Fruit fly (Drosophila melanogaster): ENCODE measurements around the gene RfC38.

The RfC38 gene

DNA sequence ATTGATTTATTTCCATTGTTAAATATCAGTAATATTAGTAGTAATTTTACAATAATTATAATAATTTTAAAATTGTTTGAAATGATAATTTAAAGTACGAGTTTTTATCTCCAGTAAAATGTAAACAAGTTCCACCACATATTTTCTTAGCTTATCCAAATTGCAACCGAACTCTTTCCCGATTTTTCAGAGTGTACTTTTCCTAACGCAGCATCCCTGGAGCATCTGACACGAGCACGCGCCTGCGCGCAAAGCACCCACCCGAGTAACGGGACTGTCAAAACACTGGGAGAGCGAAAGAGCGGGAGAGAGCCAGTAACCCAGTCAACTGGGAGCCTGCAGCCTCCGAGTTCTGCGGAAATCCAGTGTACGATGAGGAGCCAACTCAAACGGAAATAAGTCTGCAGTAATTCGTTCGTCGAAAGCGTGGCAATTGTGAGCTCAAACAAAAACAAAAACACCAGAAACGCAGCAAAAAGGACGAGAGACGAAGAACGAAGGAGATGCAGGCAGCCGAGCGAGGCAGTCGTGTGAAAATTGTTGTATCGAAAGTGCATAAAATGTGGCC, 44.0 kb downstream of the RfC38 start, which contains the start of gene CG16854 (continued):
- TF ChIP-seq CG16815 (GFP tag; optimal IDR thresholded peaks at IDR 0.05), result no peak
- TF ChIP-seq CG8924 (tag; optimal IDR thresholded peaks at IDR 0.05), result no peak
- no peak for TF ChIP-seq MBD-R2 (GFP tag; IDR thresholded peaks at IDR 0.05)
- peak; percentile 23; the same call in 1 of the 2 replicates for TF ChIP-seq seq (GFP tag; IDR thresholded peaks at IDR 0.05)
- no peak for TF ChIP-seq CG2116 (GFP tag; optimal IDR thresholded peaks at IDR 0.05)
- no peak for TF ChIP-seq CG31441 (GFP tag; IDR thresholded peaks at IDR 0.05)
- no peak for TF ChIP-seq CG12744 (GFP tag; optimal IDR thresholded peaks at IDR 0.05)
- no peak for TF ChIP-seq CG9797 (GFP tag; optimal IDR thresholded peaks at IDR 0.05)
- no peak for TF ChIP-seq slou (GFP tag; optimal IDR thresholded peaks at IDR 0.05)
- no peak for TF ChIP-seq CTCF (GFP tag; optimal IDR thresholded peaks at IDR 0.05)
- 0 out of 2 replicates have a peak, but pooled peaks have one; percentile 44 for TF ChIP-seq bowl (GFP tag; IDR thresholded peaks at IDR 0.05)
- TF ChIP-seq her (GFP tag; optimal IDR thresholded peaks at IDR 0.05), result no peak
- no peak for TF ChIP-seq Dp (GFP tag; optimal IDR thresholded peaks at IDR 0.05)
- TF ChIP-seq CG7928 (GFP tag; optimal IDR thresholded peaks at IDR 0.05), result peak; percentile 83
- TF ChIP-seq CG1024 (GFP tag; IDR thresholded peaks at IDR 0.05), result no peak
- peak; percentile 1 for TF ChIP-seq Xbp1 (GFP tag; optimal IDR thresholded peaks at IDR 0.05)
- peak; percentile 18 for TF ChIP-seq Hmr (GFP tag; optimal IDR thresholded peaks at IDR 0.05)
- TF ChIP-seq C15 (GFP tag; IDR thresholded peaks at IDR 0.05), result no peak
- TF ChIP-seq CG7963 (GFP tag; IDR thresholded peaks at IDR 0.05; ENCODE audit: partially characterized antibody), result no peak
- TF ChIP-seq pnt (GFP tag; optimal IDR thresholded peaks at IDR 0.05), result no peak
- TF ChIP-seq CG1602 (GFP tag; optimal IDR thresholded peaks at IDR 0.05), result no peak
- TF ChIP-seq cg (GFP tag; optimal IDR thresholded peaks at IDR 0.05), result no peak
- no peak for TF ChIP-seq Aef1 (GFP tag; IDR thresholded peaks at IDR 0.05)
- peak; percentile 18; the same call in 1 of the 4 replicates for TF ChIP-seq Gug (GFP tag; IDR thresholded peaks at IDR 0.05)
- peak; percentile 27; the same call in 1 of the 3 replicates for TF ChIP-seq ci (GFP tag; IDR thresholded peaks at IDR 0.05)
- TF ChIP-seq pb (GFP tag; optimal IDR thresholded peaks at IDR 0.05), result no peak
- no peak for TF ChIP-seq Poxn (GFP tag; IDR thresholded peaks at IDR 0.05)
- TF ChIP-seq CG3995 (GFP tag; optimal IDR thresholded peaks at IDR 0.05), result no peak
- no peak for TF ChIP-seq ac (GFP tag; optimal IDR thresholded peaks at IDR 0.05)
- TF ChIP-seq ro (GFP tag; IDR thresholded peaks at IDR 0.05), result no peak
- TF ChIP-seq Lim3 (GFP tag; IDR thresholded peaks at IDR 0.05), result no peak
- TF ChIP-seq D (optimal IDR thresholded peaks at IDR 0.05), result no peak
- TF ChIP-seq D (GFP tag; optimal IDR thresholded peaks at IDR 0.05), result no peak
- TF ChIP-seq ase (GFP tag; IDR thresholded peaks at IDR 0.05), result 0 out of 3 replicates have a peak, but pooled peaks have one; percentile 8
- no peak for TF ChIP-seq bsh (GFP tag; optimal IDR thresholded peaks at IDR 0.05)
- no peak for TF ChIP-seq twi (tag; optimal IDR thresholded peaks at IDR 0.05)
- no peak for TF ChIP-seq kah (GFP tag; optimal IDR thresholded peaks at IDR 0.05)
- TF ChIP-seq slbo (GFP tag; IDR thresholded peaks at IDR 0.05), result peak; percentile 60; the same call in 1 of the 2 replicates
- peak; percentile 34 for TF ChIP-seq gem (tag; optimal IDR thresholded peaks at IDR 0.05)
- TF ChIP-seq caup (GFP tag; optimal IDR thresholded peaks at IDR 0.05; ENCODE audit: severe bottlenecking), result no peak
- peak; percentile 13 for TF ChIP-seq CG30403 (GFP tag; optimal IDR thresholded peaks at IDR 0.05)
- no peak for TF ChIP-seq Eip74EF (GFP tag; optimal IDR thresholded peaks at IDR 0.05)
- TF ChIP-seq CG18599 (GFP tag; optimal IDR thresholded peaks at IDR 0.05), result peak; percentile 47
- peak; percentile 35; the same call in 1 of the 2 replicates for TF ChIP-seq NFAT (GFP tag; IDR thresholded peaks at IDR 0.05)
- no peak for TF ChIP-seq wdn (GFP tag; IDR thresholded peaks at IDR 0.05)
- no peak for TF ChIP-seq Nf-YA (GFP tag; IDR thresholded peaks at IDR 0.05)
- TF ChIP-seq fu2 (GFP tag; optimal IDR thresholded peaks at IDR 0.05), result no peak
- TF ChIP-seq CG7271 (tag; optimal IDR thresholded peaks at IDR 0.05), result no peak
- no peak for TF ChIP-seq nmo (GFP tag; optimal IDR thresholded peaks at IDR 0.05)
- TF ChIP-seq jigr1 (GFP tag; IDR thresholded peaks at IDR 0.05), result 0 out of 3 replicates have a peak, but pooled peaks have one; percentile 19
- TF ChIP-seq da (GFP tag; optimal IDR thresholded peaks at IDR 0.05), result no peak
- TF ChIP-seq shn (GFP tag; optimal IDR thresholded peaks at IDR 0.05), result no peak
